Fruit fly (Drosophila melanogaster): ENCODE results near the gene CG6923.

DNA sequence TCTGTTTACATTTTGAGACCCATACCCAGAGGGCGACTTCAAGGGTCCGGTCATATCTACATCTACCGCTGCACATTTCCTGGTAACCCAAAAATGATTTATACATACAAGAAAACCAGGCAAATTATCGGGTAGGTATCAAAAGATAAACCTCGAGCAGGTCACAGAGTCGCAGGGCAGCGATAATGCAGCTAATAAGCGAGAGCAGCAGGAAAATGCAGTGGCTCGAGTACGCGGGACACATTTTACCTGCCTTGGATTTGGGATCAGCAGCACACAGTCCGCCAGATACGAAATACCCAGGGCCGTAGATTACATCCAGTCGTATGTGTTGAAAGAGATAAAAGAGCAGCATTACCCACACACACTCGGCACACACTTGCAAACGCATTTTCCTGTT is 25.4 kb upstream of the CG6923 start:
- TF ChIP-seq kay (GFP tag; ENCODE audit: borderline replicate concordance) (no peak), CG5204 (GFP tag; optimal IDR thresholded peaks at IDR 0.05) (no peak), CG1620 (GFP tag; optimal IDR thresholded peaks at IDR 0.05) (no peak), CG12768 (GFP tag; optimal IDR thresholded peaks at IDR 0.05) (no peak), cnc (optimal IDR thresholded peaks at IDR 0.05) (no peak)
